Worm (Caenorhabditis elegans) whole organism, L1 larva: ENCODE measurements around the gene C29F9.5.

Experiments
- C16A3.4 ChIP-seq: fragments of 150-350 bp; optimal IDR thresholded peaks from 2 replicates; lab custom pipeline; 2014; ENCODE audit warnings: missing biosample characterization, missing genetic modification characterization
- ama-1 ChIP-seq: fragments of 150-350 bp; optimal IDR thresholded peaks from 2 replicates; lab custom pipeline; 2014
- blmp-1 ChIP-seq: fragments of 150-350 bp; optimal IDR thresholded peaks from 2 replicates; lab custom pipeline; 2014; ENCODE audit warnings: missing biosample characterization, missing genetic modification characterization
- ceh-63 ChIP-seq: fragments of 200-800 bp; sonication (Bioruptor generic); optimal IDR thresholded peaks from 2 replicates; lab custom pipeline; 2018; ENCODE audit warnings: mild to moderate bottlenecking, missing genetic modification characterization, missing compliant biosample characterization
- ceh-8 ChIP-seq: fragments of 200-800 bp; sonication (Bioruptor generic); optimal IDR thresholded peaks from 2 replicates; lab custom pipeline; 2018; ENCODE audit warnings: mild to moderate bottlenecking, missing genetic modification characterization, moderate library complexity, missing compliant biosample characterization
- ceh-88 ChIP-seq: fragments of 200-800 bp; sonication (Bioruptor generic); IDR thresholded peaks from 2 replicates; pipeline ENCODE4 v1.3.6; 2022; ENCODE audit warnings: missing genetic modification characterization, missing compliant biosample characterization
- ceh-90 ChIP-seq: sonication (generic microtip); optimal IDR thresholded peaks from 2 replicates; lab custom pipeline; 2016; ENCODE audit warnings: missing genetic modification characterization, missing compliant biosample characterization
- ces-1 ChIP-seq: fragments of 150-350 bp; optimal IDR thresholded peaks from 2 replicates; lab custom pipeline; 2014; ENCODE audit warnings: missing biosample characterization, missing genetic modification reagents, missing genetic modification characterization
- dpl-1 ChIP-seq, 3 experiments: fragments of 150-350 bp in 2 of 3; sonication (generic microtip) in 1 of 3; optimal IDR thresholded peaks; 2 replicates each; lab custom pipeline; 2014 to 2017; ENCODE audit warnings: missing biosample characterization in 3 of 3, missing genetic modification characterization in 3 of 3, missing genetic modification reagents in 3 of 3
- dsc-1 ChIP-seq: sonication (generic microtip); optimal IDR thresholded peaks from 2 replicates; lab custom pipeline; 2016; ENCODE audit warnings: mild to moderate bottlenecking, missing genetic modification characterization, missing compliant biosample characterization
- elt-2 ChIP-seq: sonication (generic microtip); optimal IDR thresholded peaks from 2 replicates; lab custom pipeline; 2016; ENCODE audit warnings: missing genetic modification characterization, mild to moderate bottlenecking, inconsistent platforms, missing compliant biosample characterization, missing genetic modification reagents
- fkh-10 ChIP-seq: sonication (generic microtip); optimal IDR thresholded peaks from 2 replicates; lab custom pipeline; 2017; ENCODE audit warnings: missing biosample characterization, missing genetic modification reagents, missing genetic modification characterization
- fkh-8 ChIP-seq: sonication (generic microtip); optimal IDR thresholded peaks from 2 replicates; lab custom pipeline; 2016; ENCODE audit warnings: mild to moderate bottlenecking, missing genetic modification characterization, missing compliant biosample characterization
- fos-1 ChIP-seq: fragments of 150-350 bp; optimal IDR thresholded peaks from 2 replicates; lab custom pipeline; 2014; ENCODE audit warnings: missing biosample characterization, missing genetic modification characterization
- hlh-17 ChIP-seq: fragments of 200-800 bp; sonication (Bioruptor generic); optimal IDR thresholded peaks from 2 replicates; lab custom pipeline; 2018; ENCODE audit warnings: missing genetic modification characterization, mild to moderate bottlenecking, missing compliant biosample characterization, moderate library complexity, borderline replicate concordance
- hlh-4 ChIP-seq: sonication (generic microtip); optimal IDR thresholded peaks from 2 replicates; lab custom pipeline; 2016; ENCODE audit warnings: mild to moderate bottlenecking, missing genetic modification characterization, missing compliant biosample characterization
- isw-1 ChIP-seq: fragments of 200-800 bp; sonication (Bioruptor generic); IDR thresholded peaks from 2 replicates; pipeline ENCODE4 v1.3.6; 2022; ENCODE audit warnings: missing genetic modification characterization, missing compliant biosample characterization
- lin-39 ChIP-seq: fragments of 150-350 bp; optimal IDR thresholded peaks from 2 replicates; lab custom pipeline; 2014; ENCODE audit warnings: missing biosample characterization, missing genetic modification reagents, missing genetic modification characterization
- lir-3 ChIP-seq: sonication (generic microtip); optimal IDR thresholded peaks from 2 replicates; lab custom pipeline; 2016; ENCODE audit warnings: mild to moderate bottlenecking, missing genetic modification characterization, moderate library complexity, missing compliant biosample characterization; ENCODE audit not compliant: poor library complexity
- mab-9 ChIP-seq: fragments of 200-800 bp; sonication (Bioruptor generic); IDR thresholded peaks from 2 replicates; pipeline ENCODE4 v1.3.6; 2022; ENCODE audit warnings: missing genetic modification reagents, missing genetic modification characterization, missing compliant biosample characterization
- mdl-1 ChIP-seq, 2 experiments: fragments of 150-350 bp; optimal IDR thresholded peaks; 2 replicates each; lab custom pipeline; 2014 to 2017; ENCODE audit warnings: missing biosample characterization in 2 of 2, missing genetic modification characterization in 2 of 2, inconsistent platforms in 1 of 2
- mef-2 ChIP-seq: fragments of 150-350 bp; optimal IDR thresholded peaks from 2 replicates; lab custom pipeline; 2014; ENCODE audit warnings: missing biosample characterization, missing genetic modification characterization
- nhr-20 ChIP-seq: sonication (generic microtip); optimal IDR thresholded peaks from 2 replicates; lab custom pipeline; 2016; ENCODE audit warnings: mild to moderate bottlenecking, missing genetic modification characterization, missing compliant biosample characterization
- nhr-77 ChIP-seq: fragments of 150-350 bp; optimal IDR thresholded peaks from 2 replicates; lab custom pipeline; 2014; ENCODE audit warnings: missing biosample characterization, missing genetic modification characterization
- nhr-90 ChIP-seq: sonication (generic microtip); optimal IDR thresholded peaks from 2 replicates; lab custom pipeline; 2016; ENCODE audit warnings: mild to moderate bottlenecking, missing genetic modification characterization, missing compliant biosample characterization; ENCODE audit not compliant: poor library complexity
- rnt-1 ChIP-seq: sonication (generic microtip); optimal IDR thresholded peaks from 2 replicates; lab custom pipeline; 2016; ENCODE audit warnings: mild to moderate bottlenecking, missing genetic modification characterization, moderate library complexity, missing compliant biosample characterization
- snu-23 ChIP-seq: sonication (generic microtip); optimal IDR thresholded peaks from 2 replicates; lab custom pipeline; 2016; ENCODE audit warnings: missing genetic modification characterization, missing compliant biosample characterization
- sup-37 ChIP-seq: fragments of 200-800 bp; sonication (Bioruptor generic); optimal IDR thresholded peaks from 2 replicates; lab custom pipeline; 2018; ENCODE audit warnings: mild to moderate bottlenecking, missing genetic modification characterization, missing compliant biosample characterization
- unc-130 ChIP-seq: fragments of 150-350 bp; optimal IDR thresholded peaks from 2 replicates; lab custom pipeline; 2017; ENCODE audit warnings: missing biosample characterization, missing genetic modification characterization, inconsistent platforms
- unc-30 ChIP-seq: sonication (generic microtip); optimal IDR thresholded peaks from 2 replicates; lab custom pipeline; 2017; ENCODE audit warnings: missing biosample characterization, missing genetic modification characterization
- unc-62 ChIP-seq: fragments of 150-350 bp; optimal IDR thresholded peaks from 2 replicates; lab custom pipeline; 2014; ENCODE audit warnings: missing biosample characterization, missing genetic modification reagents, missing genetic modification characterization
- unc-98 ChIP-seq: fragments of 200-800 bp; sonication (Bioruptor generic); IDR thresholded peaks from 2 replicates; pipeline ENCODE4 v1.3.6; 2022; ENCODE audit warnings: missing genetic modification characterization, missing compliant biosample characterization
- vab-15 ChIP-seq: sonication (generic microtip); optimal IDR thresholded peaks from 2 replicates; lab custom pipeline; 2017; ENCODE audit warnings: missing genotype, mild to moderate bottlenecking, missing genetic modification characterization, missing compliant biosample characterization
- xbp-1 ChIP-seq: sonication (generic microtip); optimal IDR thresholded peaks from 2 replicates; lab custom pipeline; 2016; ENCODE audit warnings: missing genetic modification characterization, missing compliant biosample characterization
- zip-4 ChIP-seq: fragments of 200-800 bp; sonication (Bioruptor generic); optimal IDR thresholded peaks from 2 replicates; lab custom pipeline; 2018; ENCODE audit warnings: mild to moderate bottlenecking, missing genetic modification characterization, moderate library complexity, missing compliant biosample characterization
- ztf-4 ChIP-seq: fragments of 150-350 bp; optimal IDR thresholded peaks from 2 replicates; lab custom pipeline; 2014; ENCODE audit warnings: missing biosample characterization, missing genetic modification characterization

C29F9.5 gene

ce11 chrIII:154168-154567, 36.9 kb downstream of the C29F9.5 start (continued):
- no peak for TF ChIP-seq lir-3
- TF ChIP-seq unc-62 (GFP tag; lab: Kevin White, UChicago) = no peak
- no peak for TF ChIP-seq vab-15 (tag; lab: Kevin White, UChicago)
- TF ChIP-seq nhr-20 = no peak
- no peak for TF ChIP-seq ces-1 (GFP tag; lab: Kevin White, UChicago)
- TF ChIP-seq C16A3.4 (tag; lab: Kevin White, UChicago) = no peak
- no peak for TF ChIP-seq ceh-8 (GFP tag; lab: Kevin White, UChicago)
- TF ChIP-seq, all 84 proteins: peak for 11

- no peak for TF ChIP-seq ceh-8 (GFP tag; lab: Kevin White, UChicago)
- TF ChIP-seq sup-37 (GFP tag; lab: Kevin White, UChicago) = no peak
- no peak for TF ChIP-seq unc-30 (tag; lab: Kevin White, UChicago)
- TF ChIP-seq hlh-4 (tag; lab: Kevin White, UChicago) = no peak
- TF ChIP-seq isw-1 = no peak
- no peak for TF ChIP-seq unc-98 (GFP tag; lab: Robert Waterston, UW)
- TF ChIP-seq nhr-77 (tag; lab: Kevin White, UChicago) = no peak
- TF ChIP-seq elt-2 = no peak
- no peak for TF ChIP-seq zip-4 (GFP tag; lab: Kevin White, UChicago)
- no peak for TF ChIP-seq ceh-63 (GFP tag; lab: Kevin White, UChicago)
Observed at ce11 chrIII:156645-157044, 39.3 kb downstream of the C29F9.5 start, which contains the start of the genes zig-13 and ver-1. zig-13 (minus strand) TSS chrIII:156745. ver-1 (plus strand) TSS chrIII:156824.

- TF ChIP-seq blmp-1 (tag; lab: Kevin White, UChicago) (no peak), ceh-88 (GFP tag; lab: Robert Waterston, UW) (no peak), rnt-1 (tag; lab: Kevin White, UChicago) (no peak), fkh-8 (tag; lab: Kevin White, UChicago) (no peak), snu-23 (GFP tag; lab: Kevin White, UChicago) (no peak), dpl-1 (GFP tag; optimal IDR thresholded peaks at IDR 0.05; lab: Kevin White, UChicago) (no peak), mef-2 (no peak), mdl-1 (tag; optimal IDR thresholded peaks at IDR 0.05; lab: Kevin White, UChicago) (no peak), lin-39 (tag; lab: Kevin White, UChicago) (no peak), xbp-1 (tag; lab: Kevin White, UChicago) (no peak), hlh-17 (GFP tag; lab: Kevin White, UChicago) (no peak), mab-9 (GFP tag; lab: Robert Waterston, UW) (no peak), elt-2 (no peak), dsc-1 (no peak), nhr-90 (tag; lab: Kevin White, UChicago) (no peak), ceh-90 (tag; lab: Kevin White, UChicago) (no peak)
Observed at ce11 chrIII:157980-158379, 40.7 kb downstream of the C29F9.5 start.

ce11 chrIII:159149-159548, 41.8 kb downstream of the C29F9.5 start:
- TF ChIP-seq ceh-88 (GFP tag; lab: Robert Waterston, UW) = no peak
- TF ChIP-seq ama-1 (lab: Kevin White, UChicago) = no peak
- no peak for TF ChIP-seq fkh-10 (GFP tag; lab: Kevin White, UChicago)
- TF ChIP-seq fos-1 (tag; lab: Kevin White, UChicago) = no peak
- TF ChIP-seq ztf-4 (tag; lab: Kevin White, UChicago) = no peak
- no peak for TF ChIP-seq nhr-20
- no peak for TF ChIP-seq hlh-17 (GFP tag; lab: Kevin White, UChicago)
- TF ChIP-seq mef-2 = no peak
- no peak for TF ChIP-seq unc-130 (tag; lab: Kevin White, UChicago)
- TF ChIP-seq sup-37 (GFP tag; lab: Kevin White, UChicago) = no peak
- TF ChIP-seq C16A3.4 (tag; lab: Kevin White, UChicago) = no peak
